Fruit fly (Drosophila melanogaster) whole organism, embryonic: Measurements from ENCODE around the gene IKKbeta.

Experiments used
- Atf-2 ChIP-seq: fragments of 200-800 bp; sonication (Bioruptor generic); optimal IDR thresholded peaks from 2 replicates; lab custom pipeline; 2016; ENCODE audit warnings: missing biosample characterization, missing genetic modification characterization
- Atf6 ChIP-seq: fragments of 200-800 bp; sonication (Bioruptor generic); IDR thresholded peaks from 2 replicates; pipeline ENCODE4 v1.3.6; 2022; ENCODE audit warnings: missing biosample characterization, missing genetic modification characterization
- C15 ChIP-seq: fragments of 200-800 bp; sonication (Bioruptor generic); IDR thresholded peaks from 3 replicates; pipeline ENCODE4 v1.3.6; 2022; ENCODE audit warnings: missing biosample characterization, missing genetic modification characterization
- CG10979 ChIP-seq: fragments of 200-800 bp; sonication (Bioruptor generic); optimal IDR thresholded peaks from 2 replicates; lab custom pipeline; 2018; ENCODE audit warnings: missing biosample characterization, mild to moderate bottlenecking, missing genetic modification characterization, moderate library complexity
- CG11093 ChIP-seq: fragments of 200-800 bp; sonication (Bioruptor generic); IDR thresholded peaks from 3 replicates; pipeline ENCODE4 v1.3.6; 2022; ENCODE audit warnings: missing biosample characterization, missing genetic modification characterization
- CG11560 ChIP-seq: fragments of 200-800 bp; sonication (Bioruptor generic); IDR thresholded peaks from 3 replicates; pipeline ENCODE4 v1.3.6; 2022; ENCODE audit warnings: missing biosample characterization, missing genetic modification characterization
- CG14710 ChIP-seq: fragments of 200-800 bp; sonication (Bioruptor generic); optimal IDR thresholded peaks from 3 replicates; lab custom pipeline; 2019; ENCODE audit warnings: missing biosample characterization, mild to moderate bottlenecking, missing genetic modification characterization, moderate library complexity
- CG17359 ChIP-seq: fragments of 200-800 bp; sonication (Bioruptor generic); optimal IDR thresholded peaks from 3 replicates; lab custom pipeline; 2018; ENCODE audit warnings: missing biosample characterization, mild to moderate bottlenecking, missing genetic modification characterization, moderate library complexity
- CG18011 ChIP-seq: fragments of 200-800 bp; sonication (Bioruptor generic); optimal IDR thresholded peaks from 2 replicates; lab custom pipeline; 2017; ENCODE audit warnings: missing biosample characterization, missing genetic modification characterization, mild to moderate bottlenecking, moderate library complexity, missing genotype
- CG2202 ChIP-seq: fragments of 200-800 bp; sonication (Bioruptor generic); optimal IDR thresholded peaks from 2 replicates; lab custom pipeline; 2018; ENCODE audit warnings: missing biosample characterization, mild to moderate bottlenecking, missing genetic modification characterization
- CG30403 ChIP-seq: fragments of 200-800 bp; sonication (Bioruptor generic); optimal IDR thresholded peaks from 3 replicates; lab custom pipeline; 2016; ENCODE audit warnings: missing biosample characterization, missing genetic modification characterization
- CG33213 ChIP-seq: fragments of 200-800 bp; sonication (Bioruptor generic); optimal IDR thresholded peaks from 3 replicates; lab custom pipeline; 2016; ENCODE audit warnings: missing biosample characterization, missing genetic modification characterization
- CG6272 ChIP-seq: fragments of 200-800 bp; sonication (Bioruptor generic); IDR thresholded peaks from 2 replicates; pipeline ENCODE4 v1.3.6; 2022; ENCODE audit warnings: missing biosample characterization, missing genetic modification characterization
- CG6813 ChIP-seq: fragments of 200-800 bp; sonication (Bioruptor generic); optimal IDR thresholded peaks from 2 replicates; lab custom pipeline; 2017; ENCODE audit warnings: missing biosample characterization, missing genetic modification characterization, mild to moderate bottlenecking, moderate library complexity, missing genetic modification reagents
- CG8388 ChIP-seq: fragments of 200-800 bp; sonication (Bioruptor generic); optimal IDR thresholded peaks from 2 replicates; lab custom pipeline; 2019; ENCODE audit warnings: missing biosample characterization, mild to moderate bottlenecking, missing genetic modification characterization, moderate library complexity
- Chrac-16 ChIP-seq: fragments of 200-800 bp; sonication (Bioruptor generic); optimal IDR thresholded peaks from 3 replicates; lab custom pipeline; 2016; ENCODE audit warnings: missing biosample characterization, missing genetic modification characterization
- CkIIα-i1 ChIP-seq: fragments of 200-800 bp; sonication (Bioruptor generic); IDR thresholded peaks from 2 replicates; pipeline ENCODE4 v1.3.6; 2022; ENCODE audit warnings: missing biosample characterization, missing genetic modification characterization
- Dll ChIP-seq: fragments of 200-800 bp; sonication (Bioruptor generic); IDR thresholded peaks from 4 replicates; pipeline ENCODE4 v1.3.6; 2022; ENCODE audit warnings: missing biosample characterization, missing genetic modification characterization; ENCODE audit not compliant: partially characterized antibody
- Doc3 ChIP-seq: fragments of 200-800 bp; sonication (Bioruptor generic); IDR thresholded peaks from 3 replicates; pipeline ENCODE4 v1.3.6; 2022; ENCODE audit warnings: missing biosample characterization, missing genetic modification characterization; ENCODE audit not compliant: partially characterized antibody
- Hr3 ChIP-seq: fragments of 200-800 bp; sonication (Bioruptor generic); optimal IDR thresholded peaks from 3 replicates; lab custom pipeline; 2016; ENCODE audit warnings: missing biosample characterization, missing genetic modification characterization
- MTF-1 ChIP-seq: fragments of 200-800 bp; sonication (Bioruptor generic); optimal IDR thresholded peaks from 2 replicates; lab custom pipeline; 2018; ENCODE audit warnings: missing biosample characterization, mild to moderate bottlenecking, missing genetic modification characterization, borderline replicate concordance
- Ptx1 ChIP-seq: fragments of 200-800 bp; sonication (Bioruptor generic); IDR thresholded peaks from 2 replicates; pipeline ENCODE4 v1.3.6; 2022; ENCODE audit warnings: missing biosample characterization, missing genetic modification characterization
- Ravus ChIP-seq: fragments of 200-800 bp; sonication (Bioruptor generic); IDR thresholded peaks from 2 replicates; pipeline ENCODE4 v1.3.6; 2022; ENCODE audit warnings: missing biosample characterization, missing genetic modification characterization
- Sox102F ChIP-seq: fragments of 200-800 bp; sonication (Bioruptor generic); optimal IDR thresholded peaks from 2 replicates; lab custom pipeline; 2018; ENCODE audit warnings: missing biosample characterization, mild to moderate bottlenecking, missing genetic modification characterization, moderate library complexity
- Stat92E ChIP-seq, 3 experiments: fragments of >200 bp in 2 of 3; fragments of 200-800 bp in 1 of 3; sonication (Bioruptor generic) in 1 of 3; optimal IDR thresholded peaks; 2 replicates each; lab custom pipeline; 2017 to 2019; ENCODE audit warnings: missing biosample characterization in 3 of 3, missing genetic modification characterization in 3 of 3, mild to moderate bottlenecking in 1 of 3, moderate library complexity in 1 of 3
- Usf ChIP-seq: fragments of 200-800 bp; sonication (Bioruptor generic); optimal IDR thresholded peaks from 2 replicates; lab custom pipeline; 2017; ENCODE audit warnings: missing genotype, missing biosample characterization, missing genetic modification characterization
- Xbp1 ChIP-seq: fragments of 200-800 bp; sonication (Bioruptor generic); optimal IDR thresholded peaks from 3 replicates; lab custom pipeline; 2016; ENCODE audit warnings: missing biosample characterization, mild to moderate bottlenecking, missing genetic modification characterization
- aop ChIP-seq: fragments of 200-800 bp; sonication (Bioruptor generic); IDR thresholded peaks from 2 replicates; pipeline ENCODE4 v1.3.6; 2022; ENCODE audit warnings: missing biosample characterization, missing genetic modification characterization
- ara ChIP-seq: fragments of 200-800 bp; sonication (Bioruptor generic); IDR thresholded peaks from 2 replicates; pipeline ENCODE4 v1.3.6; 2022; ENCODE audit warnings: missing biosample characterization, missing genetic modification characterization
- az2 ChIP-seq: fragments of 200-800 bp; sonication (Bioruptor generic); optimal IDR thresholded peaks from 3 replicates; lab custom pipeline; 2016; ENCODE audit warnings: missing biosample characterization, missing genetic modification characterization
- cg ChIP-seq: fragments of 200-800 bp; sonication (Bioruptor generic); optimal IDR thresholded peaks from 3 replicates; lab custom pipeline; 2019; ENCODE audit warnings: missing biosample characterization, mild to moderate bottlenecking, missing genetic modification characterization, moderate library complexity
- crc ChIP-seq: fragments of 200-800 bp; sonication (Bioruptor generic); optimal IDR thresholded peaks from 2 replicates; lab custom pipeline; 2016; ENCODE audit warnings: missing biosample characterization, missing genetic modification characterization
- danr ChIP-seq: fragments of 200-800 bp; sonication (Bioruptor generic); IDR thresholded peaks from 2 replicates; pipeline ENCODE4 v1.3.6; 2022; ENCODE audit warnings: missing biosample characterization, missing genetic modification characterization
- dati ChIP-seq: fragments of 200-800 bp; sonication (Bioruptor generic); IDR thresholded peaks from 2 replicates; pipeline ENCODE4 v1.3.6; 2022; ENCODE audit warnings: missing biosample characterization, missing genetic modification characterization
- dimm ChIP-seq: fragments of 200-800 bp; sonication (Bioruptor generic); IDR thresholded peaks from 2 replicates; pipeline ENCODE4 v1.3.6; 2022; ENCODE audit warnings: missing biosample characterization, missing genetic modification characterization
- dmrt11E ChIP-seq: fragments of 200-800 bp; sonication (Bioruptor generic); optimal IDR thresholded peaks from 3 replicates; lab custom pipeline; 2018; ENCODE audit warnings: missing biosample characterization, mild to moderate bottlenecking, missing genetic modification characterization, moderate library complexity
- jumu ChIP-seq: fragments of 200-800 bp; sonication (Bioruptor generic); optimal IDR thresholded peaks from 3 replicates; lab custom pipeline; 2016; ENCODE audit warnings: missing biosample characterization, missing genetic modification characterization
- ken ChIP-seq: fragments of 200-800 bp; sonication (Bioruptor generic); IDR thresholded peaks from 3 replicates; pipeline ENCODE4 v1.3.6; 2022; ENCODE audit warnings: missing biosample characterization, missing genetic modification characterization
- lilli ChIP-seq: fragments of 200-800 bp; sonication (Bioruptor generic); optimal IDR thresholded peaks from 3 replicates; lab custom pipeline; 2016; ENCODE audit warnings: missing biosample characterization, missing genetic modification characterization
- pzg ChIP-seq: fragments of 200-800 bp; sonication (Bioruptor generic); optimal IDR thresholded peaks from 3 replicates; lab custom pipeline; 2018; ENCODE audit warnings: missing biosample characterization, mild to moderate bottlenecking, missing genetic modification characterization, moderate library complexity
- scrt ChIP-seq: fragments of 200-800 bp; sonication (Bioruptor generic); optimal IDR thresholded peaks from 2 replicates; lab custom pipeline; 2018; ENCODE audit warnings: missing biosample characterization, mild to moderate bottlenecking, missing genetic modification characterization, moderate library complexity
- sd ChIP-seq: fragments of 200-800 bp; sonication (Bioruptor generic); optimal IDR thresholded peaks from 3 replicates; lab custom pipeline; 2018; ENCODE audit warnings: missing biosample characterization, mild to moderate bottlenecking, missing genetic modification characterization, moderate library complexity
- shn ChIP-seq: fragments of 200-800 bp; sonication (Bioruptor generic); optimal IDR thresholded peaks from 3 replicates; lab custom pipeline; 2016; ENCODE audit warnings: missing biosample characterization, missing genetic modification characterization
- tgo ChIP-seq: fragments of 200-800 bp; sonication (Bioruptor generic); IDR thresholded peaks from 3 replicates; pipeline ENCODE4 v1.3.6; 2022; ENCODE audit warnings: missing biosample characterization, missing genetic modification characterization
- tll ChIP-seq, 2 experiments: fragments of 200-800 bp in 1 of 2; fragments of >200 bp in 1 of 2; sonication (Bioruptor generic) in 1 of 2; optimal IDR thresholded peaks; 2 replicates each; lab custom pipeline; 2017 to 2019; ENCODE audit warnings: missing biosample characterization in 2 of 2, missing genetic modification characterization in 2 of 2, mild to moderate bottlenecking in 1 of 2, moderate library complexity in 1 of 2
- vfl ChIP-seq: fragments of 200-800 bp; sonication (Bioruptor generic); optimal IDR thresholded peaks from 2 replicates; lab custom pipeline; 2016; ENCODE audit warnings: missing biosample characterization, missing genetic modification characterization
- vnd ChIP-seq: fragments of 200-800 bp; sonication (Bioruptor generic); IDR thresholded peaks from 3 replicates; pipeline ENCODE4 v1.3.6; 2022; ENCODE audit warnings: missing biosample characterization, missing genetic modification characterization; ENCODE audit not compliant: partially characterized antibody
- wor ChIP-seq: fragments of 200-800 bp; sonication (Bioruptor generic); IDR thresholded peaks from 2 replicates; pipeline ENCODE4 v1.3.6; 2022; ENCODE audit warnings: missing biosample characterization, missing genetic modification characterization

IKKbeta gene

DNA sequence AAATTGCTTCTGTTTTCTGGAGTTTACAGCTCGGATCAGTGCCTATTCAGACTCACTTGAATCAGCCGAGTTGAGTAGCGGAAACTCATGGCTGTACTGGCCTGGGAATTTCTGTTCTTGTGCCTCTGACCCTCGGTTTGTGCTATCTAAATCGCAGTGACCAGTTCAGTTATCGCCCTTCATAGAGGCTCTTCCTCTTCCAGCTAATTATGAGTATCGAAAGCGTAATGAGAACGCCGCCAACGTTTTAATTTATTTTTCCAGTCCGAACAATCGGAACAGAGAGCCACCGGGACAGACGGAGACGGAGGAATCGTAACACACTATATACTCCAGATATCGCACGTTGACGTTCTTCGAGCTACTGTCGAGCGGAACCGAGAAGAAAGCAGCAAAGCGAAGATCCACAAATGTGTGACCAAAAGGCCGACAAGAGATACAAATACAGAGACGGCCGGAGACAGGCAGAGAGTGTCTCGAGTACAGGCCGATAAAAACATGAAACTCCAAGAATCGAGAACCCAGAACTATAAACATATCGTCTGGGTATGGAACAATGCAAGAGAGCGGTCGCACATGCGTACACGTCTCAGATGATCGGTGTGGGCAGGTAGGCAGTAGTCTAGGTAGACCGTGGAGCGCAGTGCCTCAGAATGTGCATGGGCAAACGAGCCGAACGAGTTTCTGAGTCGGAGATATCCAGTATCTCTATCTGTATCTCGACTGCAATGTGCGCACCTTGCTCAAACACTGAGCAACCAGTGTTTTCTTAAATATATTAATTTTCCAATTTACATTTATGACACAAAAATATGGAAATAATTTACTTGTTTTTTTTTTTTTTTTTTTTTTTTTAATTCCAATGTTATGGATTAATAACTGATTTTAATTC lies 22.7 kb upstream of the IKKbeta start (continued):
- TF ChIP-seq shn (no peak), CG6272 (peak; percentile 58; the same call in 1 of the 2 replicates), Chrac-16 (GFP tag; lab: Kevin White, UChicago) (peak; percentile 76), CG17359 (tag; lab: Kevin White, UChicago) (peak; percentile 47), vfl (GFP tag; lab: Kevin White, UChicago) (peak; percentile 41), dimm (GFP tag; lab: Robert Waterston, UW) (peak; percentile 46), CkIIα-i1 (GFP tag; lab: Robert Waterston, UW) (no peak), Dll (GFP tag; lab: Robert Waterston, UW) (no peak), wor (GFP tag; lab: Robert Waterston, UW) (peak; percentile 60; the same call in 1 of the 2 replicates), dmrt11E (peak; percentile 88), C15 (GFP tag; lab: Robert Waterston, UW) (no peak), Atf6 (peak; percentile 47; the same call in 1 of the 2 replicates), CG11560 (no peak), Sox102F (peak; percentile 80), CG18011 (GFP tag; lab: Kevin White, UChicago) (peak; percentile 25), cg (GFP tag; lab: Kevin White, UChicago) (peak; percentile 45), CG14710 (tag; lab: Kevin White, UChicago) (peak; percentile 51), CG10979 (tag; lab: Kevin White, UChicago) (peak; percentile 80), aop (GFP tag; lab: Robert Waterston, UW) (no peak), dati (GFP tag; lab: Robert Waterston, UW) (no peak), Stat92E (GFP tag; optimal IDR thresholded peaks at IDR 0.05; lab: Kevin White, UChicago) (no peak), Hr3 (GFP tag; lab: Kevin White, UChicago) (peak; percentile 77), crc (GFP tag; lab: Kevin White, UChicago) (peak; percentile 20), Usf (GFP tag; lab: Kevin White, UChicago) (peak; percentile 2), lilli (peak; percentile 55), Ptx1 (peak; percentile 79), CG33213 (peak; percentile 35), CG8388 (GFP tag; lab: Kevin White, UChicago) (peak; percentile 75), ara (GFP tag; lab: Robert Waterston, UW) (peak; percentile 92), tgo (GFP tag; lab: Robert Waterston, UW) (peak; percentile 82), Xbp1 (peak; percentile 69), pzg (no peak), ken (GFP tag; lab: Robert Waterston, UW) (peak; percentile 42; the same call in 1 of the 3 replicates), tll (GFP tag; optimal IDR thresholded peaks at IDR 0.05; lab: Kevin White, UChicago) (no peak), MTF-1 (GFP tag; lab: Kevin White, UChicago) (no peak), jumu (GFP tag; lab: Kevin White, UChicago) (no peak), CG6813 (GFP tag; lab: Kevin White, UChicago) (peak; percentile 27), Atf-2 (GFP tag; lab: Kevin White, UChicago) (peak; percentile 28), CG30403 (peak; percentile 83), danr (GFP tag; lab: Robert Waterston, UW) (peak; percentile 39; the same call in 1 of the 2 replicates), Ravus (GFP tag; lab: Robert Waterston, UW) (peak; percentile 17; the same call in 1 of the 2 replicates), Doc3 (GFP tag; lab: Robert Waterston, UW) (no peak), CG2202 (tag; lab: Kevin White, UChicago) (peak; percentile 34), CG11093 (GFP tag; lab: Robert Waterston, UW) (peak; percentile 75; the same call in 2 of the 3 replicates), sd (tag; lab: Kevin White, UChicago) (peak; percentile 9), scrt (GFP tag; lab: Kevin White, UChicago) (no peak), az2 (GFP tag; lab: Kevin White, UChicago) (peak; percentile 86), vnd (0 out of 3 replicates have a peak, but pooled peaks have one; percentile 20)
